Worm (Caenorhabditis elegans) whole organism, L2 larva: ENCODE results near the gene hgap-2.
A peak's percentile ranks its signal among the peaks of the same experiment; 100 is the strongest.

Experiments
- C34F6.9 ChIP-seq: fragments of 150-350 bp; optimal IDR thresholded peaks from 2 replicates; lab custom pipeline; 2014; ENCODE audit warnings: missing biosample characterization, missing genetic modification characterization
- Y55F3AM.14 ChIP-seq: fragments of 200-800 bp; sonication (Bioruptor generic); optimal IDR thresholded peaks from 2 replicates; lab custom pipeline; 2018; ENCODE audit warnings: mild to moderate bottlenecking, missing genetic modification characterization, missing compliant biosample characterization
- ZK546.5 ChIP-seq: sonication (generic microtip); optimal IDR thresholded peaks from 2 replicates; lab custom pipeline; 2017; ENCODE audit warnings: missing biosample characterization, missing genetic modification characterization
- alr-1 ChIP-seq: fragments of 150-350 bp; optimal IDR thresholded peaks from 2 replicates; lab custom pipeline; 2014; ENCODE audit warnings: missing biosample characterization, missing genetic modification characterization
- ama-1 ChIP-seq: fragments of 150-350 bp; optimal IDR thresholded peaks from 2 replicates; lab custom pipeline; 2018; ENCODE audit warnings: inconsistent platforms
- blmp-1 ChIP-seq: sonication (generic microtip); optimal IDR thresholded peaks from 2 replicates; lab custom pipeline; 2017; ENCODE audit warnings: missing genetic modification characterization, mild to moderate bottlenecking, missing compliant biosample characterization, antibody characterized with exemption, moderate library complexity; ENCODE audit not compliant: insufficient read depth
- ceh-82 ChIP-seq: fragments of 150-350 bp; optimal IDR thresholded peaks from 2 replicates; lab custom pipeline; 2014; ENCODE audit warnings: missing biosample characterization, missing genetic modification characterization
- crh-2 ChIP-seq: sonication (generic microtip); optimal IDR thresholded peaks from 2 replicates; lab custom pipeline; 2017; ENCODE audit warnings: missing biosample characterization, missing genetic modification characterization
- egl-27 ChIP-seq: sonication (generic microtip); optimal IDR thresholded peaks from 3 replicates; lab custom pipeline; 2017; ENCODE audit warnings: missing biosample characterization, missing genetic modification reagents, missing genetic modification characterization
- elt-1 ChIP-seq: fragments of 150-350 bp; optimal IDR thresholded peaks from 2 replicates; lab custom pipeline; 2014; ENCODE audit warnings: missing biosample characterization, missing genetic modification characterization
- elt-3 ChIP-seq: sonication (generic microtip); optimal IDR thresholded peaks from 2 replicates; lab custom pipeline; 2017; ENCODE audit warnings: missing biosample characterization, missing genetic modification characterization
- fos-1 ChIP-seq: fragments of 150-350 bp; optimal IDR thresholded peaks from 2 replicates; lab custom pipeline; 2014; ENCODE audit warnings: missing biosample characterization, missing genetic modification characterization
- gmeb-1 ChIP-seq: fragments of 150-350 bp; optimal IDR thresholded peaks from 2 replicates; lab custom pipeline; 2014; ENCODE audit warnings: missing biosample characterization, missing genetic modification characterization
- lin-11 ChIP-seq: fragments of 150-350 bp; sonication (generic microtip); optimal IDR thresholded peaks from 2 replicates; lab custom pipeline; 2014; ENCODE audit warnings: missing biosample characterization, missing genetic modification characterization, inconsistent platforms, mixed read lengths
- lin-39 ChIP-seq: fragments of 150-350 bp; optimal IDR thresholded peaks from 2 replicates; lab custom pipeline; 2014; ENCODE audit warnings: missing biosample characterization, missing genetic modification reagents, missing genetic modification characterization
- lsy-2 ChIP-seq, 2 experiments: fragments of 150-350 bp in 1 of 2; sonication (generic microtip) in 1 of 2; optimal IDR thresholded peaks; 2 replicates each; lab custom pipeline; 2014 to 2017; ENCODE audit warnings: missing biosample characterization in 2 of 2, missing genetic modification characterization in 2 of 2
- mbf-1 ChIP-seq: sonication (generic microtip); optimal IDR thresholded peaks from 2 replicates; lab custom pipeline; 2017; ENCODE audit warnings: missing biosample characterization, missing genetic modification characterization
- nhr-10 ChIP-seq: sonication (generic microtip); optimal IDR thresholded peaks from 2 replicates; lab custom pipeline; 2017; ENCODE audit warnings: missing biosample characterization, missing genetic modification characterization
- nhr-11 ChIP-seq: fragments of 150-350 bp; optimal IDR thresholded peaks from 2 replicates; lab custom pipeline; 2014; ENCODE audit warnings: missing biosample characterization, missing genetic modification characterization
- nhr-129 ChIP-seq: fragments of 150-350 bp; optimal IDR thresholded peaks from 2 replicates; lab custom pipeline; 2014; ENCODE audit warnings: missing biosample characterization, missing genetic modification characterization
- nhr-21 ChIP-seq: fragments of 150-350 bp; optimal IDR thresholded peaks from 2 replicates; lab custom pipeline; 2014; ENCODE audit warnings: missing biosample characterization, missing genetic modification characterization
- nhr-23 ChIP-seq: fragments of 150-350 bp; optimal IDR thresholded peaks from 2 replicates; lab custom pipeline; 2014; ENCODE audit warnings: missing biosample characterization, missing genetic modification reagents, missing genetic modification characterization
- nhr-237 ChIP-seq: fragments of 150-350 bp; optimal IDR thresholded peaks from 2 replicates; lab custom pipeline; 2014; ENCODE audit warnings: missing biosample characterization, missing genetic modification characterization
- nhr-25 ChIP-seq: fragments of 150-350 bp; sonication (generic microtip); optimal IDR thresholded peaks from 3 replicates; lab custom pipeline; 2014; ENCODE audit warnings: missing biosample characterization, missing genetic modification characterization
- nhr-6 ChIP-seq: fragments of 150-350 bp; optimal IDR thresholded peaks from 2 replicates; lab custom pipeline; 2014; ENCODE audit warnings: missing biosample characterization, missing genetic modification characterization
- nhr-77 ChIP-seq: fragments of 150-350 bp; optimal IDR thresholded peaks from 2 replicates; lab custom pipeline; 2014; ENCODE audit warnings: missing biosample characterization, missing genetic modification characterization
- sem-4 ChIP-seq: fragments of 150-350 bp; optimal IDR thresholded peaks from 2 replicates; lab custom pipeline; 2014; ENCODE audit warnings: missing biosample characterization, missing genetic modification reagents, missing genetic modification characterization
- skn-1 ChIP-seq: sonication (generic microtip); optimal IDR thresholded peaks from 2 replicates; lab custom pipeline; 2017; ENCODE audit warnings: missing biosample characterization, missing genetic modification characterization
- sma-3 ChIP-seq: sonication (generic microtip); optimal IDR thresholded peaks from 2 replicates; lab custom pipeline; 2016; ENCODE audit warnings: missing genetic modification reagents, missing genetic modification characterization, missing compliant biosample characterization
- sma-9 ChIP-seq, 2 experiments: fragments of 150-350 bp in 1 of 2; sonication (generic microtip) in 1 of 2; optimal IDR thresholded peaks; 2 replicates each; lab custom pipeline; 2014 to 2016; ENCODE audit warnings: missing genetic modification characterization in 2 of 2, mild to moderate bottlenecking in 1 of 2, missing biosample characterization in 1 of 2, missing compliant biosample characterization in 1 of 2, missing genetic modification reagents in 1 of 2, moderate library complexity in 1 of 2
- unc-39 ChIP-seq: fragments of 150-350 bp; optimal IDR thresholded peaks from 2 replicates; lab custom pipeline; 2014; ENCODE audit warnings: missing biosample characterization, missing genetic modification characterization
- ztf-1 ChIP-seq: fragments of 200-800 bp; sonication (Bioruptor generic); conservative IDR thresholded peaks from 2 replicates; pipeline ENCODE4 v1.3.6; 2022; ENCODE audit warnings: missing genetic modification characterization, missing compliant biosample characterization
- ztf-11 ChIP-seq: sonication (generic microtip); optimal IDR thresholded peaks from 2 replicates; lab custom pipeline; 2017; ENCODE audit warnings: missing biosample characterization, missing genetic modification characterization
- ztf-4 ChIP-seq: fragments of 150-350 bp; optimal IDR thresholded peaks from 2 replicates; lab custom pipeline; 2014; ENCODE audit warnings: missing biosample characterization, missing genetic modification characterization

hgap-2 gene

DNA sequence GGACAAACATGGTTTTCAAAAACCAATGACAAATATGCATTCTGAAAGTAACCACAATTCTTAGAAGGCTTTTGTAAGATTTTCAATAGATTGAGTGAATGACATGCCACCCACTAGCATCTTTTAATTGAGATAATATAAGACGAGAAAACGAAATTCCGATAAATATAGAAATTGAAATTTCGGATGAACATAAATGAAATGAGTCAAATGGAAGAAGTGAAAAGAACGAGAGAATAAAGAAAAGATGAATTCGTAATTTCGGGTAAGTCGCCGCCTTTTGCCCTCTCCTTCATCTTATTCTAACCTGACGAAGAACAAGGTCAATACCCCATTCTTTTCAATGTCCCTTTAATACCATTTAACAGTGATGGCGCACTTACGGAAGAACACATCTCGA lies 42.3 kb downstream of the hgap-2 start:
- no peak for TF ChIP-seq crh-2 (tag; lab: Kevin White, UChicago)
- TF ChIP-seq egl-27 (tag; lab: Kevin White, UChicago): no peak
- TF ChIP-seq sma-3 (GFP tag; lab: Kevin White, UChicago): no peak
- TF ChIP-seq nhr-11 (tag; lab: Kevin White, UChicago): no peak
- TF ChIP-seq blmp-1 (tag; lab: Kevin White, UChicago): no peak
- no peak for TF ChIP-seq ZK546.5 (tag; lab: Kevin White, UChicago)
- no peak for TF ChIP-seq skn-1 (tag; lab: Kevin White, UChicago)
- TF ChIP-seq nhr-237 (tag; lab: Kevin White, UChicago): no peak
- no peak for TF ChIP-seq nhr-129 (tag; lab: Kevin White, UChicago)
- TF ChIP-seq Y55F3AM.14 (GFP tag; lab: Kevin White, UChicago): no peak
- no peak for TF ChIP-seq ztf-4 (tag; lab: Kevin White, UChicago)
- TF ChIP-seq ztf-1 (GFP tag; lab: Robert Waterston, UW): no peak
- no peak for TF ChIP-seq lsy-2 (tag; optimal IDR thresholded peaks at IDR 0.05; lab: Kevin White, UChicago)
- no peak for TF ChIP-seq ztf-11 (tag; lab: Kevin White, UChicago)
- no peak for TF ChIP-seq ceh-82 (tag; lab: Kevin White, UChicago)
- no peak for TF ChIP-seq C34F6.9 (tag; lab: Kevin White, UChicago)

DNA sequence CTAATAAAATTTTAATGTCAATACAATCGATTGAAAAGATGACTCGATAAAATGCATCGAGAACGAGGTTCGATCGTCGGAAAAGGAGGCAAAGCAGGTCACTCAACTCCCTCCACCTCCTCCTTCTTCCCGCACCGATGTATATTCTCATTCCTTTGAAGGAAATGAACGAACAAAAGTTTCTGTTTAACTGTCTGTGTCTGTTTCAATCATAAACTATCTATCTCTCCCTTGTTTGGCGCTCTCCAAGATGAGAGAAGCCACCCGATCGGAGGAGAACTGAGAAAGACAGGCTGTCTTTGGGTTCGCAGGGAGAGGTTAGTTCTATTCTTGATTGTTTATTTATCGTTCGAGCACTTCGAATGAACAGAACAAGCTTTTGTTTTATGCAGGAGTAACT lies 43.6 kb downstream of the hgap-2 start, which contains the start of gene D2085.7:
TSS of gene D2085.7 (plus strand) at position 251 of the 400 bp plus-strand sequence.
- TF ChIP-seq fos-1 (peak; percentile 63), sem-4 (tag; lab: Kevin White, UChicago) (no peak)
- TF ChIP-seq, all 48 proteins: peak for 1

DNA sequence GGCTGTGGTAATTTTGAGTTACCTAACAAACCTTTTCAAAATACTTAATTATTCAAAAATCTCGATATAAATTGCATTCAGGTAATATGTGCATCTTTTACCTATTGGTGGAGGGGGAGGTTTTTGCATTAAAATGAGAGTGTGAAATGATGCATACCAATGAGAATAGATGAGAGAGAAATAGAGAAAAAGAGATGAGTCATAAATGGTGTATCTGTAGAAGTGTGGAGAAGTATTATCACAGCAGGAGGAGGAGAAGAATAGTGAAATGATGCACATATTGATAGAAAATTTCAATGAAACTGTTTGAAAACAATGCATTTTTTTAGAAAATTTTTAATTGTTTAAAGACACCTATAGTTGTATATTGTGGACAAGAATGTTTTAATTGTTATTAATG lies 44.2 kb downstream of the hgap-2 start:
- TF ChIP-seq C34F6.9 (tag; lab: Kevin White, UChicago) (peak; percentile 5), egl-27 (tag; lab: Kevin White, UChicago) (no peak), fos-1 (peak; percentile 84), alr-1 (tag; lab: Kevin White, UChicago) (no peak), lin-39 (tag; lab: Kevin White, UChicago) (no peak), crh-2 (tag; lab: Kevin White, UChicago) (peak; percentile 24)

DNA sequence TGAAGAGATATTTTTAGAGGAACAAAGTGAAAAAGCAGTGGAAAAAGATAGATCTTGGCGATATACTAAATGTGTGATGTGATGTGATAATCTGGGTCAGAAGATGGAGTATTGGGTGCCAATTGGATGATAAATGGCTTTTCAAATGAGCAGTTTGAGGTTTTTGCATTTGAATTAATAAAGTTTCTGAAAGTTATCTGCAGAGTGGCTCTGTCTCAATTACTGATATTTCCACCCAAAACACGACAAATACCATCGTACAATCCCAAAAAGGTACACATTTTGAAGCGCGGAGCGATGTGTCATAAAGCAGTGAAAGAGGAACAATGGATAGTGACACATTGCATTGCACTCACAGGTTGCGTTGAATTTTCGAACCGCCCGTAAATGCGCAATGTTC lies 45.2 kb downstream of the hgap-2 start:
- TF ChIP-seq nhr-23 (tag; lab: Kevin White, UChicago) (no peak), ama-1 (no peak), unc-39 (tag; lab: Kevin White, UChicago) (no peak), mbf-1 (no peak), sem-4 (tag; lab: Kevin White, UChicago) (no peak), nhr-6 (no peak), Y55F3AM.14 (GFP tag; lab: Kevin White, UChicago) (no peak), lin-39 (tag; lab: Kevin White, UChicago) (no peak), ztf-1 (GFP tag; lab: Robert Waterston, UW) (no peak), elt-3 (tag; lab: Kevin White, UChicago) (no peak), nhr-25 (no peak), nhr-21 (tag; lab: Kevin White, UChicago) (no peak), nhr-237 (tag; lab: Kevin White, UChicago) (no peak), gmeb-1 (tag; lab: Kevin White, UChicago) (no peak), nhr-129 (tag; lab: Kevin White, UChicago) (no peak), elt-1 (tag; lab: Kevin White, UChicago) (no peak), nhr-10 (tag; lab: Kevin White, UChicago) (no peak)
- TF ChIP-seq, all 48 proteins: peak for 0

DNA sequence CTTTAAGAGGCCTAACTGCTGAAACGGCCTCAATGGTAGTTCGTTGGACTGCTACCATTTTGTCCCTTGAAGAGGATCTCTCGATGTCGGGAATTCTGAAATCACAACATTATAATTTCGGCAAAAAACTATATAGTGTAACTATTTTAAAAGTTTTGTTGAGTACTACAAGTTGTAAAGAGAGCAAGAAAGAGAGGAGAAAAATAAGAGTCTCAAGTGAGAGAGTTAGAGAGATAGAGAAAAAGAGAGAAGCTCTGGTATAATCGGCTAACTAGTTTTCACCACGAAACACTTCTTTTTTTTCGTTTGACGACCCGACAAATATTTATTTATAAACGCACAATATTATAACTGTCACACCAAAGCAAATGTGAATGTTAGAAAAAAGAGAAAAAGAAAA lies 47.1 kb downstream of the hgap-2 start, which contains the start of gene vab-9:
TSS of gene vab-9 (minus strand) at position 101 of the 400 bp plus-strand sequence.
- TF ChIP-seq nhr-77: no peak
- TF ChIP-seq lin-11 (tag; lab: Kevin White, UChicago): no peak
- TF ChIP-seq sma-9 (GFP tag; optimal IDR thresholded peaks at IDR 0.05; lab: Kevin White, UChicago): no peak
- no peak for TF ChIP-seq sma-9 (tag; optimal IDR thresholded peaks at IDR 0.05; lab: Kevin White, UChicago)
